Worm (Caenorhabditis elegans) whole organism, late embryonic: ENCODE results near the gene pgap-1.

ENCODE experiments used
- dmd-4 ChIP-seq: sonication (generic microtip); optimal IDR thresholded peaks from 2 replicates; lab custom pipeline; 2016; ENCODE audit warnings: borderline replicate concordance, missing genetic modification characterization, missing compliant biosample characterization
- fkh-10 ChIP-seq: fragments of 150-350 bp; optimal IDR thresholded peaks from 2 replicates; lab custom pipeline; 2014; ENCODE audit warnings: missing biosample characterization, missing genetic modification reagents, missing genetic modification characterization
- nfya-1 ChIP-seq: sonication (generic microtip); optimal IDR thresholded peaks from 2 replicates; lab custom pipeline; 2017; ENCODE audit warnings: missing genetic modification characterization, mild to moderate bottlenecking, missing compliant biosample characterization, antibody characterized with exemption, moderate library complexity

- TF ChIP-seq dmd-4 (tag; lab: Kevin White, UChicago) (no peak), nfya-1 (no peak), fkh-10 (no peak)
Observed at ce11 chrV:11271051-11271450, 29.4 kb downstream of the pgap-1 start, which contains the start of gene clec-222.
